Worm (Caenorhabditis elegans): Measurements from ENCODE around the gene col-128.

The col-128 gene

DNA sequence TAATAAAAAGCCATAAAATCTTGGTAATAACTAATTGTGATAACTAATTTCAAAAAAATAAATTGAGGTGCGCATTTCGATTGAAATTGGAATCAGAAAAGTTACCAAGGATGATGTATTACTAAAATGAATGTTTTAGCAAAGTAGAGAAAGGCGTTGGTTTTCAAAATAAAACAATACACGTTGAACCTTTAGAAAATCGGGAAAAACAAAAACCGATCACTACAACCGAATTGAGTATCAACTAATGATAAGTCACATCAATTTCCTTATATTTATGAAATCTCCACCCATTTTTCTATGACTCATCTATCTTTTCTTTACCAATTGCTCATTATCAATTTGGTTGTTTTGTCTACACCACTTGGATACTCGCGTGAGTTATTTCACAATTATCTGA, 51.3 kb downstream of the col-128 start, which contains the start of gene H21P03.10:
TSS of gene H21P03.10 (plus strand) at position 301 of the 400 bp plus-strand sequence.
- TF ChIP-seq F13C5.2 (tag; optimal IDR thresholded peaks at IDR 0.05) (no peak), ets-7 (tag; optimal IDR thresholded peaks at IDR 0.05) (no peak), B0310.2 (tag; optimal IDR thresholded peaks at IDR 0.05) (no peak), hmg-4 (GFP tag; optimal IDR thresholded peaks at IDR 0.05) (no peak), ceh-13 (GFP tag; optimal IDR thresholded peaks at IDR 0.05) (no peak), tra-4 (tag; optimal IDR thresholded peaks at IDR 0.05) (no peak), tbx-11 (GFP tag; IDR thresholded peaks at IDR 0.05) (no peak), sea-1 (GFP tag; conservative IDR thresholded peaks at IDR 0.05) (no peak)

All from whole organism, early embryonic.